Fruit fly (Drosophila melanogaster) whole organism, wandering third instar larva: ENCODE data around the gene tau.
A peak's percentile ranks its signal among the peaks of the same experiment; 100 is the strongest.

Experiments
- CG9705 ChIP-seq: fragments of 200-800 bp; sonication (Bioruptor generic); optimal IDR thresholded peaks from 2 replicates; lab custom pipeline; 2018; ENCODE audit warnings: missing biosample characterization, mild to moderate bottlenecking, missing genetic modification characterization
- Dfd ChIP-seq: fragments of >200 bp; optimal IDR thresholded peaks from 2 replicates; lab custom pipeline; 2017; ENCODE audit warnings: missing biosample characterization, missing genetic modification characterization
- Hr78 ChIP-seq: fragments of >200 bp; optimal IDR thresholded peaks from 2 replicates; lab custom pipeline; 2017; ENCODE audit warnings: missing biosample characterization, missing genetic modification characterization
- Hr83 ChIP-seq: fragments of 200-300 bp; sonication (Bioruptor generic); optimal IDR thresholded peaks from 2 replicates; lab custom pipeline; 2016; ENCODE audit warnings: missing biosample characterization, mild to moderate bottlenecking, missing genetic modification characterization, moderate library complexity; ENCODE audit not compliant: poor library complexity, severe bottlenecking
- Myc ChIP-seq: fragments of >200 bp; optimal IDR thresholded peaks from 2 replicates; lab custom pipeline; 2017
- h ChIP-seq: fragments of 200-800 bp; sonication (Bioruptor generic); optimal IDR thresholded peaks from 3 replicates; lab custom pipeline; 2016; ENCODE audit warnings: missing biosample characterization, mild to moderate bottlenecking, missing genetic modification characterization
- psq ChIP-seq: fragments of 200-800 bp; sonication (Bioruptor generic); optimal IDR thresholded peaks from 3 replicates; lab custom pipeline; 2017; ENCODE audit warnings: missing biosample characterization, mild to moderate bottlenecking, missing genetic modification characterization, moderate library complexity
- usp ChIP-seq: fragments of >200 bp; optimal IDR thresholded peaks from 2 replicates; lab custom pipeline; 2017; ENCODE audit warnings: missing biosample characterization, missing genetic modification characterization

dm6 chr3R:27621861-27622260 is 34.9 kb downstream of the tau start:
- peak; percentile 6 for TF ChIP-seq h (GFP tag; lab: Kevin White, UChicago)
- TF ChIP-seq psq (GFP tag; lab: Kevin White, UChicago): no peak
- no peak for TF ChIP-seq Hr83 (GFP tag; lab: Kevin White, UChicago)
- TF ChIP-seq Hr78 (GFP tag; lab: Kevin White, UChicago): no peak
- no peak for TF ChIP-seq CG9705 (GFP tag; lab: Kevin White, UChicago)
- TF ChIP-seq Dfd (GFP tag; lab: Kevin White, UChicago): no peak
- TF ChIP-seq usp (GFP tag; lab: Kevin White, UChicago): no peak
- TF ChIP-seq Myc: no peak
